Fruit fly (Drosophila melanogaster) whole organism, wandering third instar larva: Measurements from ENCODE around the gene CG13460.

ENCODE experiments used
- Abd-B ChIP-seq: fragments of >200 bp; optimal IDR thresholded peaks from 2 replicates; lab custom pipeline; 2017; ENCODE audit warnings: missing biosample characterization, missing genetic modification characterization
- CG32264 ChIP-seq: fragments of 200-800 bp; sonication (Bioruptor generic); optimal IDR thresholded peaks from 2 replicates; lab custom pipeline; 2016; ENCODE audit warnings: missing biosample characterization, missing genetic modification characterization
- CG9705 ChIP-seq: fragments of 200-800 bp; sonication (Bioruptor generic); optimal IDR thresholded peaks from 2 replicates; lab custom pipeline; 2018; ENCODE audit warnings: missing biosample characterization, mild to moderate bottlenecking, missing genetic modification characterization
- CrebA ChIP-seq: fragments of 200-800 bp; sonication (Bioruptor generic); optimal IDR thresholded peaks from 2 replicates; lab custom pipeline; 2016; ENCODE audit warnings: missing biosample characterization, mild to moderate bottlenecking, missing genetic modification characterization, borderline replicate concordance
- Dfd ChIP-seq: fragments of >200 bp; optimal IDR thresholded peaks from 2 replicates; lab custom pipeline; 2017; ENCODE audit warnings: missing biosample characterization, missing genetic modification characterization
- Dif ChIP-seq: fragments of 200-275, 200-300 bp; sonication (Bioruptor generic); optimal IDR thresholded peaks from 2 replicates; lab custom pipeline; 2018; ENCODE audit warnings: missing biosample characterization, missing genetic modification characterization; ENCODE audit not compliant: partially characterized antibody
- GATAd ChIP-seq: sonication (Bioruptor generic); optimal IDR thresholded peaks from 2 replicates; lab custom pipeline; 2016; ENCODE audit warnings: missing biosample characterization, missing genetic modification characterization
- HLH106 ChIP-seq: fragments of 200-800 bp; optimal IDR thresholded peaks from 3 replicates; lab custom pipeline; 2019; ENCODE audit warnings: missing biosample characterization, mild to moderate bottlenecking, missing genetic modification characterization, moderate library complexity
- Hnf4 ChIP-seq: fragments of 200-800 bp; sonication (Bioruptor generic); optimal IDR thresholded peaks from 2 replicates; lab custom pipeline; 2016; ENCODE audit warnings: missing biosample characterization, mild to moderate bottlenecking, missing genetic modification characterization
- Hr78 ChIP-seq: fragments of >200 bp; optimal IDR thresholded peaks from 2 replicates; lab custom pipeline; 2017; ENCODE audit warnings: missing biosample characterization, missing genetic modification characterization
- Hr83 ChIP-seq: fragments of 200-300 bp; sonication (Bioruptor generic); optimal IDR thresholded peaks from 2 replicates; lab custom pipeline; 2016; ENCODE audit warnings: missing biosample characterization, mild to moderate bottlenecking, missing genetic modification characterization, moderate library complexity; ENCODE audit not compliant: poor library complexity, severe bottlenecking
- Jra ChIP-seq: sonication (Bioruptor generic); optimal IDR thresholded peaks from 2 replicates; lab custom pipeline; 2016; ENCODE audit warnings: missing biosample characterization, missing genetic modification characterization
- Mio ChIP-seq: sonication (Bioruptor generic); optimal IDR thresholded peaks from 2 replicates; lab custom pipeline; 2016; ENCODE audit warnings: missing biosample characterization, missing genetic modification characterization
- Myc ChIP-seq: fragments of >200 bp; optimal IDR thresholded peaks from 2 replicates; lab custom pipeline; 2017
- N ChIP-seq: fragments of >200 bp; optimal IDR thresholded peaks from 2 replicates; lab custom pipeline; 2018; ENCODE audit warnings: missing biosample characterization, missing external identifiers, missing genetic modification characterization
- OdsH ChIP-seq: fragments of 200-800 bp; sonication (Bioruptor generic); optimal IDR thresholded peaks from 2 replicates; lab custom pipeline; 2016; ENCODE audit warnings: missing biosample characterization, mild to moderate bottlenecking, missing genetic modification characterization
- Rel ChIP-seq, 2 experiments: fragments of 200-800 bp; sonication (Bioruptor generic) in 1 of 2; optimal IDR thresholded peaks; 2 replicates in 1 of 2; 3 replicates in 1 of 2; lab custom pipeline; 2016 to 2019; ENCODE audit warnings: mild to moderate bottlenecking in 2 of 2, missing biosample characterization in 2 of 2, missing genetic modification characterization in 2 of 2, moderate library complexity in 1 of 2
- Sp1 ChIP-seq: fragments of 200-800 bp; sonication (Bioruptor generic); optimal IDR thresholded peaks from 3 replicates; lab custom pipeline; 2019; ENCODE audit warnings: missing biosample characterization, mild to moderate bottlenecking, missing genetic modification characterization, moderate library complexity
- Vsx2 ChIP-seq: fragments of 200-300, 225-300 bp; sonication (Bioruptor generic); optimal IDR thresholded peaks from 2 replicates; lab custom pipeline; 2018; ENCODE audit warnings: missing biosample characterization, missing genetic modification characterization; ENCODE audit not compliant: partially characterized antibody
- br ChIP-seq: fragments of 200-800 bp; sonication (Bioruptor generic); optimal IDR thresholded peaks from 2 replicates; lab custom pipeline; 2016; ENCODE audit warnings: missing biosample characterization, missing genetic modification characterization
- brk ChIP-seq: fragments of 200-800 bp; sonication (Bioruptor generic); optimal IDR thresholded peaks from 2 replicates; lab custom pipeline; 2016; ENCODE audit warnings: missing biosample characterization, mild to moderate bottlenecking, missing genetic modification characterization
- dl ChIP-seq, 2 experiments: fragments of 175-275, 200-275 bp in 1 of 2; fragments of 200-275 bp in 1 of 2; sonication (Bioruptor generic); optimal IDR thresholded peaks; lab custom pipeline; 2018; ENCODE audit warnings: mild to moderate bottlenecking in 2 of 2, missing biosample characterization in 2 of 2, missing genetic modification characterization in 2 of 2, moderate library complexity in 2 of 2; ENCODE audit not compliant: partially characterized antibody in 2 of 2, insufficient read depth in 1 of 2
- dmrt93B ChIP-seq: fragments of 200-800 bp; sonication (Bioruptor generic); optimal IDR thresholded peaks from 2 replicates; lab custom pipeline; 2018; ENCODE audit warnings: missing biosample characterization, mild to moderate bottlenecking, missing genetic modification characterization
- dsf ChIP-seq: sonication (Bioruptor generic); optimal IDR thresholded peaks from 2 replicates; lab custom pipeline; 2016; ENCODE audit warnings: missing biosample characterization, missing genetic modification characterization, borderline replicate concordance
- ey ChIP-seq: fragments of 200-800 bp; sonication (Bioruptor generic); optimal IDR thresholded peaks from 2 replicates; lab custom pipeline; 2016; ENCODE audit warnings: missing biosample characterization, missing genetic modification characterization
- foxo ChIP-seq, 2 experiments: fragments of 200-800 bp; sonication (Bioruptor generic); optimal IDR thresholded peaks; 2 replicates in 1 of 2; 3 replicates in 1 of 2; lab custom pipeline; 2016 to 2017; ENCODE audit warnings: missing biosample characterization in 2 of 2, missing genetic modification characterization in 2 of 2
- fru ChIP-seq: fragments of 200-800 bp; sonication (Bioruptor generic); optimal IDR thresholded peaks from 3 replicates; lab custom pipeline; 2016; ENCODE audit warnings: missing biosample characterization, mild to moderate bottlenecking, missing genetic modification characterization
- h ChIP-seq: fragments of 200-800 bp; sonication (Bioruptor generic); optimal IDR thresholded peaks from 3 replicates; lab custom pipeline; 2016; ENCODE audit warnings: missing biosample characterization, mild to moderate bottlenecking, missing genetic modification characterization
- jim ChIP-seq: fragments of 175-275, 200-325 bp; sonication (Bioruptor generic); optimal IDR thresholded peaks from 2 replicates; lab custom pipeline; 2016; ENCODE audit warnings: missing biosample characterization, mild to moderate bottlenecking, missing genetic modification characterization
- lola ChIP-seq: fragments of >200 bp; optimal IDR thresholded peaks from 2 replicates; lab custom pipeline; 2017; ENCODE audit warnings: missing biosample characterization, missing genetic modification characterization
- pan ChIP-seq: fragments of >200 bp; optimal IDR thresholded peaks from 2 replicates; lab custom pipeline; 2017
- psq ChIP-seq: fragments of 200-800 bp; sonication (Bioruptor generic); optimal IDR thresholded peaks from 3 replicates; lab custom pipeline; 2017; ENCODE audit warnings: missing biosample characterization, mild to moderate bottlenecking, missing genetic modification characterization, moderate library complexity
- rgr ChIP-seq: fragments of 200-800 bp; sonication (Bioruptor generic); optimal IDR thresholded peaks from 3 replicates; lab custom pipeline; 2016; ENCODE audit warnings: missing biosample characterization, mild to moderate bottlenecking, missing genetic modification characterization
- sage ChIP-seq: fragments of 200-800 bp; sonication (Bioruptor generic); optimal IDR thresholded peaks from 2 replicates; lab custom pipeline; 2016; ENCODE audit warnings: missing biosample characterization, mild to moderate bottlenecking, missing genetic modification characterization
- sv ChIP-seq: fragments of 200-800 bp; sonication (Bioruptor generic); optimal IDR thresholded peaks from 3 replicates; lab custom pipeline; 2016; ENCODE audit warnings: missing biosample characterization, missing genetic modification characterization
- tai ChIP-seq: sonication (Bioruptor generic); optimal IDR thresholded peaks from 2 replicates; lab custom pipeline; 2016; ENCODE audit warnings: missing biosample characterization, missing genetic modification characterization
- usp ChIP-seq: fragments of >200 bp; optimal IDR thresholded peaks from 2 replicates; lab custom pipeline; 2017; ENCODE audit warnings: missing biosample characterization, missing genetic modification characterization
- woc ChIP-seq: sonication (Bioruptor generic); optimal IDR thresholded peaks from 2 replicates; lab custom pipeline; 2016; ENCODE audit warnings: missing biosample characterization, mild to moderate bottlenecking, missing genetic modification characterization

CG13460 gene

DNA sequence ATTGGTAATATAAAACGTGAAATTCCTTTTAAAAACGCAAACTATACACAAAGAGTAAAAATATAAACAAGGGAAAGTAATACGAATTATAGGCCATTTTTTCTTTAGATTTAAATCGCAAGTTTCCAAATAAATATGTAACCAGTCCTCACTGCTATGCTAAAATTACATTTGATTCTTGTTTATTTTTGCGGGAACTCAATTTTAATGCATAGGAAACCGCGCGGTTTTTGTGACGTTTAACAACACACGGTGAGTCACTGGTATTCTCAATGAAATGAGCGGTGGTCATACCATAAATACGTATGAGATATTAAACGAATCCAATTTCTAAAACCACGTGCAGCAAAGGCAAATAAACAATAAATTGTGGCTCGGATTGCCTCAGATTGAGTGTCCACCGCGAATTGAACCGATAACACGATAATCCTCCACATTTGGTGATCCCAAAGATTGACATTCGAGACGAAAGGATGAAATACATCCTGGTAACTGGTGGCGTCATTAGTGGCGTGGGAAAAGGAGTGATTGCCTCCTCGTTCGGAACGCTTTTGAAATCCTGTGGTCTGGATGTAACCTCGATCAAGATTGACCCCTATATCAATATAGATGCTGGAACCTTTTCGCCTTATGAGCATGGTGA lies 36.5 kb upstream of the CG13460 start, which contains the start of gene Ctps (continued):
- TF ChIP-seq Sp1 (no peak), Hnf4 (peak; percentile 54)

DNA sequence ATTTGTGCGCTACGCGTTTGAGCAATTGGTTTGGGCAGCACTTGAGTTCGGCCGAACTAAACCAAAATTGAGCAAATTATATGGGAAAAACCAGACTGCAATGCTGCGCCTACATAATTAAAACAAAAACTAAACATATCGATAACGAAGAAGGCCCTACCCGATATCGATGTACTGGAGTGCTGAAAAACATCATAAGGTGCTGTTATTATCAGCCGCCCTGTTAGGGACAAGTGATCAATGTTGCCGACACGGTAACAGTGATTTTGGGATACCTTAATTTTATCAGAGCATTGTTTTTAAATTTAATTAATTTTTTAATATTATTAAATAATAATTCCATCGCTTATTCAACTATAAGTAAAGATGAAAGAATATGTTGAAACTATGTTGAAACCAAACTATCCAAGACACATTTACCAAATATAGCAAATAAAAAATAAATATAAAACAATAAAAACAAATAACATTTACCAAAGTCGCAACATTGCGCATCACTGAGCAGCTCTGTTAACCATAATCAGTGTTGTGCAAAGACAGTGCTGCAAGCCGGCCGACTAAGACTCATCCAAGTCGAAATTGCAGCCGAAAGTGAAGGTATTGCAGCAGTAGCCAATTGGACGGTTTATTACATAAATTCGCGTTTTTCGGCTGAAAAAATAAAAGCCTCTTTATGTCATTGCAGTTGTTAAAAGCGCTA lies 33.2 kb upstream of the CG13460 start, which contains the start of the genes sstn, Plp and GlyRS:
sstn (minus strand) TSS at position 131 of the 700 bp plus-strand sequence.
Plp (minus strand) TSS at position 136 of the 700 bp plus-strand sequence.
GlyRS (plus strand) TSS at position 554 of the 700 bp plus-strand sequence.
- TF ChIP-seq rgr (GFP tag; lab: Kevin White, UChicago) (peak; percentile 48), GATAd (GFP tag; lab: Kevin White, UChicago) (no peak), Rel (GFP tag; optimal IDR thresholded peaks at IDR 0.05; lab: Kevin White, UChicago) (no peak), Rel (tag; optimal IDR thresholded peaks at IDR 0.05; lab: Kevin White, UChicago) (no peak), ey (GFP tag; lab: Kevin White, UChicago) (peak; percentile 14), Abd-B (GFP tag; lab: Kevin White, UChicago) (no peak), dl (GFP tag; optimal IDR thresholded peaks at IDR 0.05; lab: Kevin White, UChicago; ENCODE audit: insufficient read depth in 1 of 2, partially characterized antibody in 2 of 2) (no peak), Sp1 (peak; percentile 35), N (GFP tag; lab: Kevin White, UChicago) (no peak), usp (GFP tag; lab: Kevin White, UChicago) (no peak), fru (GFP tag; lab: Kevin White, UChicago) (peak; percentile 45), tai (GFP tag; lab: Kevin White, UChicago) (no peak), Hr78 (no peak), brk (GFP tag; lab: Kevin White, UChicago) (peak; percentile 11), OdsH (GFP tag; lab: Kevin White, UChicago) (peak; percentile 41), Dif (GFP tag; lab: Kevin White, UChicago) (no peak), jim (GFP tag; lab: Kevin White, UChicago) (no peak), br (GFP tag; lab: Kevin White, UChicago) (no peak), foxo (GFP tag; optimal IDR thresholded peaks at IDR 0.05; lab: Kevin White, UChicago) (peak in 1 of 2 experiments; percentile 61), CG32264 (GFP tag; lab: Kevin White, UChicago) (no peak), Jra (GFP tag; lab: Kevin White, UChicago) (no peak), h (GFP tag; lab: Kevin White, UChicago) (peak; percentile 61), Hr83 (no peak), dmrt93B (GFP tag; lab: Kevin White, UChicago) (peak; percentile 54), Mio (GFP tag; lab: Kevin White, UChicago) (no peak), dsf (GFP tag; lab: Kevin White, UChicago) (peak; percentile 33), sv (GFP tag; lab: Kevin White, UChicago) (peak; percentile 26), psq (GFP tag; lab: Kevin White, UChicago) (peak; percentile 50), sage (GFP tag; lab: Kevin White, UChicago) (peak; percentile 48), woc (GFP tag; lab: Kevin White, UChicago) (peak; percentile 74), HLH106 (tag; lab: Kevin White, UChicago) (peak; percentile 59), lola (peak; percentile 46), Hnf4 (peak; percentile 28), CG9705 (GFP tag; lab: Kevin White, UChicago) (peak; percentile 21), CrebA (GFP tag; lab: Kevin White, UChicago) (no peak), Vsx2 (GFP tag; lab: Kevin White, UChicago) (no peak), pan (lab: Kevin White, UChicago) (no peak), Dfd (GFP tag; lab: Kevin White, UChicago) (no peak), Myc (lab: Kevin White, UChicago) (peak; percentile 66)
